Worm (Caenorhabditis elegans): ENCODE data around the gene C39D10.7.

The C39D10.7 gene

DNA sequence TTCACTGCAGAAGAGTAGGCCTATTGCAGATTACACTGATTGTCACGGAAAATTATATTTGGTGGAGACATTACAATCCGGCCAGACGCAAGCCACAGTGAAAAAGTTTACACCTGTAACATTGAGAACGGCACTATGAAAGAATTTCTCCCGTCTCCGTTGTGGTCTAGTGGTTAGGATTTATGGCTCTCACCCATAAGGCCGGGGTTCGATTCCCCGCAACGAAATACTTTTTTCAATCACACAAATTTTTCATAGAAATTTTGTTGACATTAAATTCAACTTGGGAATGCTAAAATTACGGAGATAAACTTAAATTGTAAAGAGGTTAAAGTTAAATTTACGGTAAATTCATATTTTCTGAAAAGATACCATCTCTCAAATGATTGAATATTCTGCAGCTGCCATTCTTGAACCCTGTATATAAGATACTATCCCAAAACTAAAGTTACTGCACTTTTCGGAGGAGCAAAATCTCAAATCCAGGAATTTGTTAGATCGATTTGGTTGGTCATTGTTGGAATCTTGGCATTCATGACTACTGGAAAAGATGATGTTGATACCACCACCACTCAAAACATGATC lies 7.2 kb downstream of the C39D10.7 start, which contains the start of gene C39D10.1 (continued):
- TF ChIP-seq hlh-12 (tag; optimal IDR thresholded peaks at IDR 0.05) (no peak), snpc-4 (GFP tag; optimal IDR thresholded peaks at IDR 0.05) (peak; percentile 75), snpc-4 (tag; optimal IDR thresholded peaks at IDR 0.05) (peak in 1 of 4 experiments; percentile 67), mxl-1 (tag; optimal IDR thresholded peaks at IDR 0.05) (peak; percentile 15), rpc-1 (optimal IDR thresholded peaks at IDR 0.05) (peak; percentile 81), rpc-1 (tag; optimal IDR thresholded peaks at IDR 0.05) (peak; percentile 92), C17E4.6 (GFP tag; IDR thresholded peaks at IDR 0.05) (no peak), F39B2.1 (GFP tag; IDR thresholded peaks at IDR 0.05) (no peak), egl-44 (GFP tag; IDR thresholded peaks at IDR 0.05) (no peak), fkh-3 (tag; optimal IDR thresholded peaks at IDR 0.05) (no peak), ztf-6 (GFP tag; IDR thresholded peaks at IDR 0.05) (no peak), lin-26 (GFP tag; IDR thresholded peaks at IDR 0.05) (peak; percentile 86), ama-1 (optimal IDR thresholded peaks at IDR 0.05) (no peak), ama-1 (GFP tag; optimal IDR thresholded peaks at IDR 0.05) (peak in 1 of 2 experiments; percentile 87), chd-7 (tag; optimal IDR thresholded peaks at IDR 0.05) (no peak), pha-4 (tag; optimal IDR thresholded peaks at IDR 0.05) (no peak), mcd-1 (GFP tag; IDR thresholded peaks at IDR 0.05) (no peak), Y67H2A.10 (GFP tag; conservative IDR thresholded peaks at IDR 0.05) (no peak), snpc-3.4 (tag; optimal IDR thresholded peaks at IDR 0.05) (no peak), B0261.1 (tag; optimal IDR thresholded peaks at IDR 0.05) (peak; percentile 78), atf-7 (tag; optimal IDR thresholded peaks at IDR 0.05) (no peak), hmg-1.2 (GFP tag; IDR thresholded peaks at IDR 0.05) (peak; percentile 47), ztf-18 (tag; optimal IDR thresholded peaks at IDR 0.05) (peak; percentile 34), nfya-1 (tag; optimal IDR thresholded peaks at IDR 0.05; ENCODE audit: borderline replicate concordance, insufficient read depth) (no peak), hmg-20 (GFP tag; IDR thresholded peaks at IDR 0.05) (no peak), nhr-27 (tag; optimal IDR thresholded peaks at IDR 0.05) (no peak), ztf-26 (tag; optimal IDR thresholded peaks at IDR 0.05) (no peak), rec-8 (tag; optimal IDR thresholded peaks at IDR 0.05) (peak; percentile 9 to 13), K12H6.12 (tag; optimal IDR thresholded peaks at IDR 0.05) (no peak), madf-10 (tag; optimal IDR thresholded peaks at IDR 0.05) (peak; percentile 21), gei-17 (GFP tag; optimal IDR thresholded peaks at IDR 0.05) (no peak), nhr-80 (tag; optimal IDR thresholded peaks at IDR 0.05) (no peak), ceh-100 (GFP tag; IDR thresholded peaks at IDR 0.05) (no peak), ceh-27 (GFP tag; optimal IDR thresholded peaks at IDR 0.05) (no peak), ets-4 (GFP tag; optimal IDR thresholded peaks at IDR 0.05) (no peak), cebp-1 (GFP tag; IDR thresholded peaks at IDR 0.05) (no peak), cebp-1 (tag; optimal IDR thresholded peaks at IDR 0.05) (no peak), zim-3 (tag; optimal IDR thresholded peaks at IDR 0.05) (no peak), B0035.1 (tag; optimal IDR thresholded peaks at IDR 0.05) (no peak), lir-1 (GFP tag; conservative IDR thresholded peaks at IDR 0.05) (no peak), tbx-9 (tag; optimal IDR thresholded peaks at IDR 0.05; ENCODE audit: borderline replicate concordance) (no peak), zfh-2 (GFP tag; conservative IDR thresholded peaks at IDR 0.05) (no peak), F49E8.2 (tag; optimal IDR thresholded peaks at IDR 0.05; ENCODE audit: insufficient read depth) (no peak), nhr-90 (tag; optimal IDR thresholded peaks at IDR 0.05) (peak; percentile 71), madf-6 (GFP tag; IDR thresholded peaks at IDR 0.05) (0 out of 2 replicates have a peak, but pooled peaks have one; percentile 26), dox-1 (GFP tag; IDR thresholded peaks at IDR 0.05) (peak; percentile 28; the same call in 1 of the 2 replicates), Y79H2A.3 (GFP tag; conservative IDR thresholded peaks at IDR 0.05) (no peak), attf-5 (GFP tag; optimal IDR thresholded peaks at IDR 0.05) (no peak), bed-1 (GFP tag; IDR thresholded peaks at IDR 0.05) (no peak)
